Worm (Caenorhabditis elegans) whole organism, midembryonic: Measurements from ENCODE around the gene C06B8.7.

Experiments used
- T22C8.4 ChIP-seq: fragments of 200-800 bp; sonication (Bioruptor generic); IDR thresholded peaks from 2 replicates; pipeline ENCODE4 v1.3.6; 2022; ENCODE audit warnings: missing genetic modification characterization, missing compliant biosample characterization
- cog-1 ChIP-seq: sonication (generic microtip); optimal IDR thresholded peaks from 2 replicates; lab custom pipeline; 2016; ENCODE audit warnings: missing genetic modification characterization, missing compliant biosample characterization
- flt-1 ChIP-seq: fragments of 200-800 bp; sonication (Bioruptor generic); IDR thresholded peaks from 2 replicates; pipeline ENCODE4 v1.3.6; 2022; ENCODE audit warnings: missing genetic modification characterization, missing compliant biosample characterization
- klf-2 ChIP-seq: fragments of 200-800 bp; sonication (Bioruptor generic); conservative IDR thresholded peaks from 2 replicates; pipeline ENCODE4 v1.3.6; 2022; ENCODE audit warnings: missing genetic modification reagents, missing genetic modification characterization, missing compliant biosample characterization
- med-1 ChIP-seq: sonication (generic microtip); optimal IDR thresholded peaks from 2 replicates; lab custom pipeline; 2017; ENCODE audit warnings: missing genetic modification characterization, mild to moderate bottlenecking, missing compliant biosample characterization, antibody characterized with exemption, missing genetic modification reagents; ENCODE audit not compliant: insufficient read depth
- tab-1 ChIP-seq: fragments of 200-800 bp; sonication (Bioruptor generic); IDR thresholded peaks from 2 replicates; pipeline ENCODE4 v1.3.6; 2022; ENCODE audit warnings: missing genetic modification characterization, missing compliant biosample characterization
- ztf-23 ChIP-seq: fragments of 200-800 bp; sonication (Bioruptor generic); IDR thresholded peaks from 2 replicates; pipeline ENCODE4 v1.3.6; 2022; ENCODE audit warnings: missing genetic modification reagents, missing genetic modification characterization, missing compliant biosample characterization
- ztf-29 ChIP-seq: fragments of 200-800 bp; sonication (Bioruptor generic); IDR thresholded peaks from 2 replicates; pipeline ENCODE4 v1.3.6; 2022; ENCODE audit warnings: missing genetic modification reagents, missing genetic modification characterization, missing compliant biosample characterization

ce11 chrV:15493680-15494079, 4.9 kb upstream of the C06B8.7 start, which contains the start of gene srh-218:
- no peak for TF ChIP-seq T22C8.4 (GFP tag; lab: Robert Waterston, UW)
- no peak for TF ChIP-seq ztf-29 (GFP tag; lab: Robert Waterston, UW)
- no peak for TF ChIP-seq ztf-23 (GFP tag; lab: Robert Waterston, UW)
- TF ChIP-seq flt-1 (GFP tag; lab: Robert Waterston, UW), result no peak
- TF ChIP-seq med-1, result no peak
- TF ChIP-seq tab-1 (GFP tag; lab: Robert Waterston, UW), result no peak
- no peak for TF ChIP-seq klf-2
- TF ChIP-seq cog-1, result no peak
